Fruit fly (Drosophila melanogaster) whole organism, adult: Measurements from ENCODE around the gene CG43116.

Experiments used
- CG14711 ChIP-seq: fragments of 200-800 bp; sonication (Bioruptor generic); optimal IDR thresholded peaks from 2 replicates; lab custom pipeline; 2018; ENCODE audit warnings: missing biosample characterization, mild to moderate bottlenecking, missing genetic modification characterization, moderate library complexity
- CG33017 ChIP-seq: fragments of 200-800 bp; sonication (Bioruptor generic); optimal IDR thresholded peaks from 2 replicates; lab custom pipeline; 2018; ENCODE audit warnings: missing biosample characterization, mild to moderate bottlenecking, missing genetic modification characterization, moderate library complexity
- CG5204 ChIP-seq: fragments of 200-800 bp; sonication (Bioruptor generic); optimal IDR thresholded peaks from 2 replicates; lab custom pipeline; 2016; ENCODE audit warnings: missing biosample characterization, missing genetic modification characterization
- CG7045 ChIP-seq: fragments of 200-800 bp; sonication (Bioruptor generic); optimal IDR thresholded peaks from 2 replicates; lab custom pipeline; 2017; ENCODE audit warnings: missing biosample characterization, mild to moderate bottlenecking, missing genetic modification characterization
- Mnt ChIP-seq: fragments of 200-800 bp; sonication (Bioruptor generic); optimal IDR thresholded peaks from 2 replicates; lab custom pipeline; 2016; ENCODE audit warnings: missing biosample characterization, mild to moderate bottlenecking, missing genetic modification characterization
- bab1 ChIP-seq: fragments of 200-800 bp; sonication (Bioruptor generic); optimal IDR thresholded peaks from 3 replicates; lab custom pipeline; 2019; ENCODE audit warnings: missing biosample characterization, mild to moderate bottlenecking, missing genetic modification characterization, moderate library complexity
- cic ChIP-seq: fragments of 200-800 bp; sonication (Bioruptor generic); optimal IDR thresholded peaks from 2 replicates; lab custom pipeline; 2017; ENCODE audit warnings: missing biosample characterization, mild to moderate bottlenecking, missing genetic modification characterization, moderate library complexity
- cnc ChIP-seq, 2 experiments: fragments of >200 bp; optimal IDR thresholded peaks; 2 replicates each; lab custom pipeline; 2017
- kay ChIP-seq: fragments of 200-800 bp; sonication (Bioruptor generic); peaks from one replicate; lab custom pipeline; 2016; ENCODE audit warnings: missing biosample characterization, missing genetic modification characterization, borderline replicate concordance
- ovo ChIP-seq: fragments of 200-800 bp; sonication (Bioruptor generic); optimal IDR thresholded peaks from 2 replicates; lab custom pipeline; 2016; ENCODE audit warnings: missing biosample characterization, missing genetic modification characterization
- pad ChIP-seq: fragments of 200-800 bp; sonication (Bioruptor generic); optimal IDR thresholded peaks from 3 replicates; lab custom pipeline; 2017; ENCODE audit warnings: missing biosample characterization, missing genetic modification characterization, mild to moderate bottlenecking, moderate library complexity, missing genetic modification reagents
- tj ChIP-seq: fragments of 200-800 bp; sonication (Bioruptor generic); optimal IDR thresholded peaks from 3 replicates; lab custom pipeline; 2017; ENCODE audit warnings: missing biosample characterization, mild to moderate bottlenecking, missing genetic modification characterization, moderate library complexity
- toe ChIP-seq: fragments of 200-800 bp; sonication (Bioruptor generic); optimal IDR thresholded peaks from 2 replicates; lab custom pipeline; 2016; ENCODE audit warnings: missing biosample characterization, missing genetic modification characterization

DNA sequence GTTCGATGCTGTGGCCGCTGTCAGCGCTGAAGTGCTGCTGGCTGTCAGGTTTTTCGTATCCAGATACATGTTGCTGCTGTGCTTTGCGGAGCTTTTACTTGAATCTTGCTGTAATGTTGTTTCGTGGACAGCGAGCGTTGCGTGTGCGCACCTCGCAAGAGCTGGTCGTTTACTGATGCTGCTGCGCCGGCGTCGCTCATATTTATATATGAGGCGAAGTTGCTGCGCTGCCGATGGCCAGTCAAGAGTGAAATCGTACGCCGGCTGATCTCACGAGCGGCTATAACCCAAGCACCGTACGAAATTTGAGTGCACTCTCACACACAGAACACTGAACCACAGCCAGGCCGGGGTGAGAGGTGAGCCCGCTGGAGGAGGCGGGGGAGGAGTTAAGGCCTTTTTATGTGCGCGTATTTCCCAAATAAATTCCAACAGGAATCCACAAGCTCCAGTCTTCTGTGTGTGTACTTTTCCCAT lies 20.5 kb upstream of the CG43116 start:
- no peak for TF ChIP-seq cic (GFP tag; lab: Kevin White, UChicago)
- no peak for TF ChIP-seq toe (GFP tag; lab: Kevin White, UChicago)
- TF ChIP-seq CG33017 (tag; lab: Kevin White, UChicago): no peak
- TF ChIP-seq kay (GFP tag; lab: Kevin White, UChicago): no peak
- no peak for TF ChIP-seq CG7045 (GFP tag; lab: Kevin White, UChicago)
- TF ChIP-seq ovo (GFP tag; lab: Kevin White, UChicago): no peak
- no peak for TF ChIP-seq cnc (optimal IDR thresholded peaks at IDR 0.05; lab: Kevin White, UChicago)
- TF ChIP-seq pad: no peak
- TF ChIP-seq CG5204 (GFP tag; lab: Kevin White, UChicago): no peak
- no peak for TF ChIP-seq tj (GFP tag; lab: Kevin White, UChicago)
- no peak for TF ChIP-seq bab1 (GFP tag; lab: Kevin White, UChicago)
- no peak for TF ChIP-seq Mnt (GFP tag; lab: Kevin White, UChicago)
- no peak for TF ChIP-seq CG14711
